Worm (Caenorhabditis elegans) whole organism, L4/young adult: Measurements from ENCODE around the gene hlh-13.

Experiments used
- dao-5 ChIP-seq: sonication (generic microtip); optimal IDR thresholded peaks from 2 replicates; lab custom pipeline; 2016; ENCODE audit warnings: missing genotype, missing genetic modification characterization, moderate library complexity, missing compliant biosample characterization
- him-1 ChIP-seq: sonication (generic microtip); optimal IDR thresholded peaks from 2 replicates; lab custom pipeline; 2016; ENCODE audit warnings: missing genotype, missing genetic modification reagents, missing genetic modification characterization, missing compliant biosample characterization

DNA sequence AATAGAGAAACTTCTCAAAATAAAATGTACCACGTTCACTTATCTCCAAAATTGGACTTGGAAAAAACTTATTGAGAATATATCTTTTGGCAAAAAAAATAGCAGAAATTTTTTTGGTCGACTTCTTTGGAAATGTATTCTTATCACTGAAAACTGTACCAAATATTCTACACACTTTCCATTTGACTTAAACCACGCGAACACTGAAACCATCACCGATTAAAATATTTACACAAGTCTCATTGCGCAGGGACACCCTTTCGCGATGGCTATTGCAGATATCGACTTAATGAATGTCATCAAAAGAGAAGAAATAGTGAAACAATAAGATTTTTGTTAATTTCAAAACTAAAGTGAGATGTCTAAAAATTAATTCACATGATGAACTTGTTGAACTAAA, 40.6 kb upstream of the hlh-13 start:
- TF ChIP-seq dao-5 (no peak), him-1 (tag; lab: Kevin White, UChicago) (no peak)
